Worm (Caenorhabditis elegans) whole organism, midembryonic: ENCODE measurements around the gene Y53C12A.3.

Experiments used
- T22C8.4 ChIP-seq: fragments of 200-800 bp; sonication (Bioruptor generic); IDR thresholded peaks from 2 replicates; pipeline ENCODE4 v1.3.6; 2022; ENCODE audit warnings: missing genetic modification characterization, missing compliant biosample characterization
- cog-1 ChIP-seq: sonication (generic microtip); optimal IDR thresholded peaks from 2 replicates; lab custom pipeline; 2016; ENCODE audit warnings: missing genetic modification characterization, missing compliant biosample characterization
- flt-1 ChIP-seq: fragments of 200-800 bp; sonication (Bioruptor generic); IDR thresholded peaks from 2 replicates; pipeline ENCODE4 v1.3.6; 2022; ENCODE audit warnings: missing genetic modification characterization, missing compliant biosample characterization
- klf-2 ChIP-seq: fragments of 200-800 bp; sonication (Bioruptor generic); conservative IDR thresholded peaks from 2 replicates; pipeline ENCODE4 v1.3.6; 2022; ENCODE audit warnings: missing genetic modification reagents, missing genetic modification characterization, missing compliant biosample characterization
- med-1 ChIP-seq: sonication (generic microtip); optimal IDR thresholded peaks from 2 replicates; lab custom pipeline; 2017; ENCODE audit warnings: missing genetic modification characterization, mild to moderate bottlenecking, missing compliant biosample characterization, antibody characterized with exemption, missing genetic modification reagents; ENCODE audit not compliant: insufficient read depth
- ref-1 ChIP-seq: fragments of 200-800 bp; sonication (Bioruptor generic); conservative IDR thresholded peaks from 2 replicates; pipeline ENCODE4 v1.3.6; 2022; ENCODE audit warnings: missing genetic modification reagents, missing genetic modification characterization, missing compliant biosample characterization
- tab-1 ChIP-seq: fragments of 200-800 bp; sonication (Bioruptor generic); IDR thresholded peaks from 2 replicates; pipeline ENCODE4 v1.3.6; 2022; ENCODE audit warnings: missing genetic modification characterization, missing compliant biosample characterization
- ztf-23 ChIP-seq: fragments of 200-800 bp; sonication (Bioruptor generic); IDR thresholded peaks from 2 replicates; pipeline ENCODE4 v1.3.6; 2022; ENCODE audit warnings: missing genetic modification reagents, missing genetic modification characterization, missing compliant biosample characterization
- ztf-29 ChIP-seq: fragments of 200-800 bp; sonication (Bioruptor generic); IDR thresholded peaks from 2 replicates; pipeline ENCODE4 v1.3.6; 2022; ENCODE audit warnings: missing genetic modification reagents, missing genetic modification characterization, missing compliant biosample characterization

Y53C12A.3 gene

DNA sequence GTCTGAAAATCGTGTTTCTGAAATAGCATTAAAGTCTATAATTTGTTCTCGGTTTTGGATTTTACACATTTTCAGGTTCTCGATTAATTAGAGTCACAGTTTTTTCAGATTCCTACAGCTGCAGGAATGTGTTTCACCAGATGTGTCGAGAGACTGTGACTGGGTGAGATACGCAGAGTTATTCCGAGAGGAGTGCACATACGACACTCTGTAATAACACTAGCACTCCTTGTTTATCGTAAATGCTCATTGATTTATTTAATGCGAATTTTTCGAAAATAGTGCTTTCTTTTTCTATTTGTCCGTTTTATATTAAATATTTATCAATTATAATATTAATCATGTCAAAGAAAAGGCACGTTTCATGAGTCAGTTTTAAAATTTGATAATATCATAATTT lies 38.7 kb downstream of the Y53C12A.3 start, which contains the start of gene ZK1320.11:
TSS of gene ZK1320.11 (plus strand) at position 243 of the 400 bp plus-strand sequence.
- TF ChIP-seq klf-2 (GFP tag; lab: Robert Waterston, UW) (no peak), ref-1 (GFP tag; lab: Robert Waterston, UW) (no peak), ztf-23 (GFP tag; lab: Robert Waterston, UW) (no peak), med-1 (GFP tag; lab: Kevin White, UChicago) (no peak), ztf-29 (no peak), flt-1 (GFP tag; lab: Robert Waterston, UW) (no peak), cog-1 (no peak), T22C8.4 (GFP tag; lab: Robert Waterston, UW) (no peak), tab-1 (no peak)

DNA sequence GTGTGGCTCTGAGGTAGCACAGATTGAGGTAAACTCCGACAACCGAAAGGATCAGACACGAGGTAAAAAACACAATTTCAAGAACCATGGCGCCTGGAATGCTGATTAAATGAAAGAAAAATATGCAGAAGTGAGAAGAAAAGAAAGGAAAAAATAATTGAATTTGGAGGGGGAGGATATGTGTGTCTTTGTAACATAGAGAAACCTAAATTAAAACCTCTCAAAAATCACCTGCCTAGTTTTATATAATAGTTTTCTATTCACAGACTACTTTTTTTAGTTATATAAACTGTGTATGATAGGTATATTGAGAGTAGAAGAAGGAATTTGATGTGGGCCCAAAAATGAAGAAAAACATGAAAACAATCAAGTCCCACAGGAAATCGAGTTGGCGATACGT lies 40.5 kb downstream of the Y53C12A.3 start, which contains the start of gene ZK1320.5:
TSS of gene ZK1320.5 (minus strand) at position 101 of the 400 bp plus-strand sequence.
- TF ChIP-seq cog-1 (no peak), med-1 (GFP tag; lab: Kevin White, UChicago) (no peak), T22C8.4 (GFP tag; lab: Robert Waterston, UW) (no peak), ztf-29 (no peak), flt-1 (GFP tag; lab: Robert Waterston, UW) (no peak), klf-2 (GFP tag; lab: Robert Waterston, UW) (no peak), ref-1 (GFP tag; lab: Robert Waterston, UW) (no peak), tab-1 (no peak), ztf-23 (GFP tag; lab: Robert Waterston, UW) (no peak)

DNA sequence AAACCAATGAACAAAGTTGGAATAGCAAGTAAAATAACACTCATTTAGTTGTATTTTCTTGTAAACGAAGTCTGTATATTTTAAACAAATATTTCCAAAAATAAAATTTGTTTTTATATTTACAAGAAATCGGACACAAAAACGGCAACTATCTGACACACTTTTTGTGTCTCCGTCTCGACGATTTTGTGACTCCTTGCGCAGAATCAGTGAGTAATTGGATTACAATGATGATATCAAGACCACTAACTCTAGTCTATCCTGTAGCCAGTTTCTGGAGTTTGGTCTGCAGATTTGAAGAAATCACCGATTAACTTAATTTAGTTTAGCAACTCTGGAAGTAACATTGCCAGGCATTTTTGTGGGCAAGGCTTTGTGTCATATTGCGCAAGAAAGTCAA lies 43.2 kb downstream of the Y53C12A.3 start, which contains the start of gene cyp-13A10:
TSS of gene cyp-13A10 (minus strand) at position 88 of the 400 bp plus-strand sequence.
- TF ChIP-seq ztf-23 (GFP tag; lab: Robert Waterston, UW), result no peak

DNA sequence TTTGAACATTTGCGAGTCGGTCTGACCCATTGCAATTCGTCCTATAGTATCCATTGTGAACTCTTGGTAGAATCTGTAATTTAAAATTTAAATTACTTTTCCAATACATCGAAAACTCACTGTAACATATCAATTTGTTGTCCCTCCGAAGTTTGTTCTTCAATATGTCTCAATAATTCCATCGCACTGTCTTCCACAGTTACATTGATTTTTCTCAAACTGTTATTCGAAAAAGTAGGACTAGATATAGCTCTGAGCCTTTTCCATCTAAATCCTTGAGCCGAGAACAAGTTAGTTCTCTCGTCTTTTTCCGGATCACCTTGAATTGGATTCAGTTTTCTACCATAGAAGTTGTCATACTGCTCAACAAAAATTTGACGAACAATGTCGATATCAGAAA lies 43.9 kb downstream of the Y53C12A.3 start:
- no peak for TF ChIP-seq med-1 (GFP tag; lab: Kevin White, UChicago)
- TF ChIP-seq flt-1 (GFP tag; lab: Robert Waterston, UW), result no peak
- no peak for TF ChIP-seq T22C8.4 (GFP tag; lab: Robert Waterston, UW)
- TF ChIP-seq tab-1, result no peak
- no peak for TF ChIP-seq ztf-23 (GFP tag; lab: Robert Waterston, UW)
- TF ChIP-seq klf-2 (GFP tag; lab: Robert Waterston, UW), result no peak
- no peak for TF ChIP-seq cog-1
- TF ChIP-seq ztf-29, result no peak
- TF ChIP-seq ref-1 (GFP tag; lab: Robert Waterston, UW), result no peak

DNA sequence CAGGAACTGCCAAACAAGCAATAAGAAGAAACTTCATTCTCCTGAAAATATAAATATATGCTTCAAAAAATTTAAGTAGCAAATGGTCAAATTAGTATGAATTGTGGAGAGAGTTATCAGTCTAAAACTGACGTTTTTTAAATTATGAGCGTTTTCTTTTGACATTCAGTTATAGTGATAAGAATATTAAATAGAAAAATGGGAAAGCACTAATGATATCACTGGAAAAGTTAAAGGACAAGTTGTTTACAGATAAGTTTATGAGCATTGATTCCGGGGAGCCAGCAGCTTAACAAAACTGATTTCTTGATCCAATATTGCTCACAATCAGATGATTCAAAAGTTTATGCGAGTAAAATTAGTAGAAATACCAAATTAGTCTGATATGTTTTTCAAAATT lies 45.7 kb downstream of the Y53C12A.3 start, which contains the start of gene ZK1320.3:
TSS of gene ZK1320.3 (minus strand) at position 41 of the 400 bp plus-strand sequence.
- TF ChIP-seq tab-1 (no peak), cog-1 (no peak), ref-1 (GFP tag; lab: Robert Waterston, UW) (no peak), flt-1 (GFP tag; lab: Robert Waterston, UW) (no peak), klf-2 (GFP tag; lab: Robert Waterston, UW) (no peak), med-1 (GFP tag; lab: Kevin White, UChicago) (no peak), ztf-29 (no peak), ztf-23 (GFP tag; lab: Robert Waterston, UW) (no peak), T22C8.4 (GFP tag; lab: Robert Waterston, UW) (no peak)

DNA sequence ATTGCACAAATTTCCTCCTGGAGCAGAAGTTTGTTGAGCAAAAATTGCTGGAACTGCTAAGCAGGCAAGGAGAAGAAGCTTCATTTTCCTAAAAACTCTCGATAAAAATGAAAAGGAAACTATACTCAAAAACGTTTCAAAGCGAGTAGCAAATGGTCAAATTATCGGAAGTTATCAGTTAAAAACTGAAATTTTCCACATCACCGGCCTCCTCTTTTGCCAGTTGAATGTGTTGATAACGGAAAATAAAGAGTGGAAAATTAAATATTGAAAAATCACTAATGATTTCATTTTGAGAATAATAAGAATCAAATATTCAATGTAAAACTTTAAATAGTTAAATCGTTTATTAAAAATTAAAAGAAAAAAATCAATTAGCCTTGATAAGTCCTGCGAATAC lies 47.1 kb downstream of the Y53C12A.3 start, which contains the start of gene ZK1320.2:
TSS of gene ZK1320.2 (minus strand) at position 88 of the 400 bp plus-strand sequence.
- no peak for TF ChIP-seq ztf-29
- no peak for TF ChIP-seq klf-2 (GFP tag; lab: Robert Waterston, UW)
- TF ChIP-seq tab-1, result no peak
- TF ChIP-seq cog-1, result no peak
- TF ChIP-seq T22C8.4 (GFP tag; lab: Robert Waterston, UW), result no peak
- TF ChIP-seq ref-1 (GFP tag; lab: Robert Waterston, UW), result no peak
- TF ChIP-seq flt-1 (GFP tag; lab: Robert Waterston, UW), result no peak
- TF ChIP-seq med-1 (GFP tag; lab: Kevin White, UChicago), result no peak
- TF ChIP-seq ztf-23 (GFP tag; lab: Robert Waterston, UW), result no peak

DNA sequence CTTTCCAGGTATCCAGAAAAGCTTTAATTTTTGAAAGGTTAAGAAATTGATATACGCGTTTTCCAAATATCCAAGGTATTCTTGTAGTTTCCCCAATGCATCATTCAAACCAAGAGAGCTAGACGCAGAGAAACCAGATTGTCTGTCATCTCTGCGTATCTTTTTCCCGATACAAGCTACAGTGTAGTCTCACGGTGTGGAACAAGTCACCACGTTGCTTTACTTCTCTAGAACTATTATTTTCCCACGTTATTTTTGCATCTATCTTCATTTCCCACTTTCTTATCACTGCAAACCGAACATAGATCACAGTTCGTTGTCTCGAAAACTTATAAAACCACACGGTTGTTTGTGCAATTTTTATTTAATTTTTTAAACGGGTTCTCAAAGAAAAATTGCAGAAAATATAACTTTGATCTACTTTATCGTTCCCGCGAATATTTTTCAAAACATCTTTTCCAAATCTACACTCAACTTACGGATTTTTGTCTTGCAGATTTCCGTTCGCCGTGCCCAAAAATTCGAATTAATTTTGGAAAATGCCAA lies 49.8 kb downstream of the Y53C12A.3 start, which contains the start of gene gstk-1:
TSS of gene gstk-1 (plus strand) at position 496 of the 546 bp plus-strand sequence.
- TF ChIP-seq klf-2 (GFP tag; lab: Robert Waterston, UW) (no peak), T22C8.4 (GFP tag; lab: Robert Waterston, UW) (no peak), cog-1 (no peak)

DNA sequence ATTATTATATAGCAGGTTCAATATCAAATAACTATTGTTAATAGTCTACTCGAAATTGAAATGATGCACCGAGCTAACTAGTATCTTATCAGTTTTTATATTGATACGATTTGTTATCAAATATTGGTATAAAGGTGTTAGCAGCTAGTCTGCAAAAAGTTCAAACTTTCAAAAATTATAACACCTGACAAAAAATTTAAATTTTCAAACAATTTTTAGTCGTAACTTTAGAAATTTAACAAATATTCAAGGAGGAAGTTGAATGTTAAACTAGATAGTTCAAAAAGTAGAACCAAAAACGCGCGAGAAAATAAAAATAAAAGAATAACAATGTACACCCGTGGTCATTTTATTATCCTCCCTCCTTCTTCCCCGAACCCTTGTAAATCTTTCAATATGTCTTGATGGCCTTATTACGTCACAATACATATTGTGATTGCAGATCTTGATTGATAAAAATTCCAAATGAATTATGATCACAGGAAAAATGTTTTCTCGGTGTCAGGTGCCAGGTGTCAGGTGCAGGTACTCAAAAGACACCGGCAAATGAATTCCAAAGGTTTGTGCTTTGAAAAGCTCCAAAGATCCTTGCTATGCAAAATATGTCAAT lies 50.4 kb downstream of the Y53C12A.3 start, which contains the start of gene ZK1307.1:
TSS of gene ZK1307.1 (minus strand) at position 51 of the 610 bp plus-strand sequence.
- no peak for TF ChIP-seq ref-1 (GFP tag; lab: Robert Waterston, UW)
- TF ChIP-seq flt-1 (GFP tag; lab: Robert Waterston, UW), result no peak
- TF ChIP-seq med-1 (GFP tag; lab: Kevin White, UChicago), result no peak
- TF ChIP-seq ztf-29, result no peak
- no peak for TF ChIP-seq cog-1
- TF ChIP-seq ztf-23 (GFP tag; lab: Robert Waterston, UW), result no peak
- no peak for TF ChIP-seq klf-2 (GFP tag; lab: Robert Waterston, UW)
- no peak for TF ChIP-seq T22C8.4 (GFP tag; lab: Robert Waterston, UW)
- TF ChIP-seq tab-1, result no peak
